Worm (Caenorhabditis elegans) whole organism, L4/young adult: ENCODE measurements around the gene nas-7.
A peak's percentile ranks its signal among the peaks of the same experiment; 100 is the strongest.
"Not testable (repeated sequence)": the region's sequence is repeated elsewhere in the genome, so short reads cannot be mapped to it uniquely, and the experiment has no call there.

Experiments
- W03F9.2 ChIP-seq: fragments of 150-350 bp; optimal IDR thresholded peaks from 2 replicates; lab custom pipeline; 2014; ENCODE audit warnings: missing biosample characterization, missing genetic modification characterization
- dao-5 ChIP-seq: sonication (generic microtip); optimal IDR thresholded peaks from 2 replicates; lab custom pipeline; 2016; ENCODE audit warnings: missing genotype, missing genetic modification characterization, moderate library complexity, missing compliant biosample characterization
- him-1 ChIP-seq: sonication (generic microtip); optimal IDR thresholded peaks from 2 replicates; lab custom pipeline; 2016; ENCODE audit warnings: missing genotype, missing genetic modification reagents, missing genetic modification characterization, missing compliant biosample characterization

nas-7 gene

ce11 chrII:7397273-7397840 lies 5.2 kb downstream of the nas-7 start:
- TF ChIP-seq him-1 (tag; lab: Kevin White, UChicago) (peak; percentile 9), dao-5 (no peak)

- TF ChIP-seq him-1 (tag; lab: Kevin White, UChicago) (no peak), dao-5 (no peak), W03F9.2 (tag; lab: Kevin White, UChicago) (no peak)
Measured at ce11 chrII:7396081-7396480, 6.4 kb downstream of the nas-7 start.

- TF ChIP-seq him-1 (tag; lab: Kevin White, UChicago) (no peak), dao-5 (no peak), W03F9.2 (tag; lab: Kevin White, UChicago) (no peak)
Measured at ce11 chrII:7394690-7395054, 7.9 kb downstream of the nas-7 start, which contains the start of gene bath-44. bath-44 (plus strand) TSS chrII:7394955.

- peak; percentile 10 for TF ChIP-seq W03F9.2 (tag; lab: Kevin White, UChicago)
- no peak for TF ChIP-seq him-1 (tag; lab: Kevin White, UChicago)
Measured at ce11 chrII:7393922-7394689, 8.4 kb downstream of the nas-7 start.

- TF ChIP-seq him-1 (tag; lab: Kevin White, UChicago) (no peak), W03F9.2 (tag; lab: Kevin White, UChicago) (no peak), dao-5 (no peak)
Measured at ce11 chrII:7393393-7393792, 9.1 kb downstream of the nas-7 start.

- TF ChIP-seq dao-5, result no peak
- TF ChIP-seq W03F9.2 (tag; lab: Kevin White, UChicago), result no peak
- no peak for TF ChIP-seq him-1 (tag; lab: Kevin White, UChicago)
Measured at ce11 chrII:7392052-7392694, 10.4 kb downstream of the nas-7 start.

ce11 chrII:7390335-7390734 lies 12.2 kb downstream of the nas-7 start:
- no peak for TF ChIP-seq dao-5
- no peak for TF ChIP-seq him-1 (tag; lab: Kevin White, UChicago)
- no peak for TF ChIP-seq W03F9.2 (tag; lab: Kevin White, UChicago)

ce11 chrII:7385442-7385841 lies 17.1 kb downstream of the nas-7 start, which contains the start of gene sre-3:
sre-3 (plus strand) TSS chrII:7385742.
- TF ChIP-seq him-1 (tag; lab: Kevin White, UChicago), result no peak
- no peak for TF ChIP-seq W03F9.2 (tag; lab: Kevin White, UChicago)
- TF ChIP-seq dao-5, result no peak

ce11 chrII:7381947-7382346 lies 20.6 kb downstream of the nas-7 start:
- no peak for TF ChIP-seq dao-5
- no peak for TF ChIP-seq him-1 (tag; lab: Kevin White, UChicago)
- no peak for TF ChIP-seq W03F9.2 (tag; lab: Kevin White, UChicago)

- no peak for TF ChIP-seq W03F9.2 (tag; lab: Kevin White, UChicago)
- TF ChIP-seq dao-5, result no peak
- TF ChIP-seq him-1 (tag; lab: Kevin White, UChicago), result no peak
Measured at ce11 chrII:7381142-7381611, 21.3 kb downstream of the nas-7 start, which contains the start of gene C07D10.5. C07D10.5 (plus strand) TSS chrII:7381561.

- TF ChIP-seq W03F9.2 (tag; lab: Kevin White, UChicago) (no peak), dao-5 (no peak), him-1 (tag; lab: Kevin White, UChicago) (no peak)
Measured at ce11 chrII:7379021-7379420, 23.5 kb downstream of the nas-7 start, which contains the start of gene C07D10.6. C07D10.6 (plus strand) TSS chrII:7379321.

ce11 chrII:7374980-7375379 lies 27.5 kb downstream of the nas-7 start, which contains the start of gene F43E2.1:
F43E2.1 (plus strand) TSS chrII:7375280.
- no peak for TF ChIP-seq W03F9.2 (tag; lab: Kevin White, UChicago)
- no peak for TF ChIP-seq dao-5
- TF ChIP-seq him-1 (tag; lab: Kevin White, UChicago), result no peak

- no peak for TF ChIP-seq dao-5
- peak; percentile 75 for TF ChIP-seq W03F9.2 (tag; lab: Kevin White, UChicago)
- TF ChIP-seq him-1 (tag; lab: Kevin White, UChicago), result no peak
Measured at ce11 chrII:7374143-7374542, 28.4 kb downstream of the nas-7 start, which contains the start of the genes mtch-1 and rpb-4. mtch-1 (minus strand) TSS chrII:7374166. rpb-4 (plus strand) TSS chrII:7374495.

- TF ChIP-seq W03F9.2 (tag; lab: Kevin White, UChicago); him-1 (tag; lab: Kevin White, UChicago); dao-5: not testable (repeated sequence)
Measured at ce11 chrII:7370195-7370594, 32.3 kb downstream of the nas-7 start, which contains the start of gene F43E2.11. F43E2.11 (minus strand) TSS chrII:7370295.
